Fruit fly (Drosophila melanogaster): Measurements from ENCODE around the gene CG45067.

CG45067 gene

DNA sequence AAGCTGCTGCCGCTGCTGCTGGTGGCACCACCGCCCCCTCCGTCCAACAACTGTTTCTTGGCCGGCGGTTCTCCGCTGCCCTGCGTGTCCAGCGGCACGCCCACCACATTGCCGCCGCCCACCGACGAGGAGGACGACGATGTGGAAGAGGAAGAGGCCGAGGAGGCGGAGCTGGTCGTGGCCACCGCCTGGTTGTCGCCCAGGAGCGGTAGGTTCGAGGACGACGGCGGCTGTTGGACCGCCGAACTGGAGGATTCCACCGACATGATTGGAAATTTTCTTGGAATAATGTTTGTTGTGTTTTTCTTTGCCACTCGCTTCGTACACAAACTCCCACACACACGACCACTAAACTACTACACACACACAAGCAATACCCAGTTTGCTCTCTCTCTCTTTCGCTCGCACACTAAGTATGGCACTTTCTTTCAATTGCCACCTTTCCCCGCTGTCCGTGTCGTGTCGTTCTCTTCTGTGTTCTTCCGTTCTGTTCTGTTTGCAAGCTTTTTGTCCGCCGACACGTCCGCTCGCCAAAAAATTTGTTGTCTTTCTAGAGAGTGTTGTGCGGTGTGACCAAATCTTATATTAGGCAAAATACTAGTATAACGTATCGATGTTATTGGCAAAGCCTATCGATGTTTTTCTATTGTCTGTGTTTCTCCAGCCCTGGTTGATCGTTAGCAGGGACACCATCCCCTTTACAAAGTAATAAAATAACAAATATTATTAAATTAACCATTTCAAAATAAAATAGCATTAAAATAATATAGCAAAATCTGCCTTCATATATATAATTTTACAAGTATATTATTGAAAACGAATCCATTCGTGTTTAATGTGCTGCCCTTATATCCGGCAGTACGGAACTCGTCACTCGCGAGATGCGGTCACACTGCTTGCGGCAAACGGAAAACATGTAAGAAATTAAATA lies 43.7 kb downstream of the CG45067 start, which contains the start of the genes CG32486 and PAN3 (continued):
- TF ChIP-seq CG9609 (GFP tag; optimal IDR thresholded peaks at IDR 0.05): no peak
- no peak for TF ChIP-seq al (GFP tag; IDR thresholded peaks at IDR 0.05)
- TF ChIP-seq eyg (GFP tag; optimal IDR thresholded peaks at IDR 0.05): no peak
- no peak for TF ChIP-seq Ada2b (GFP tag; IDR thresholded peaks at IDR 0.05)
- TF ChIP-seq CG11504 (tag; optimal IDR thresholded peaks at IDR 0.05): peak; percentile 61
- peak; percentile 18; the same call in 1 of the 2 replicates for TF ChIP-seq cas (GFP tag; IDR thresholded peaks at IDR 0.05)
- TF ChIP-seq NC2β (GFP tag; optimal IDR thresholded peaks at IDR 0.05): peak; percentile 59
- TF ChIP-seq toy (GFP tag; IDR thresholded peaks at IDR 0.05): no peak
- peak; percentile 6 for TF ChIP-seq CG1233 (GFP tag; optimal IDR thresholded peaks at IDR 0.05)
- TF ChIP-seq Nf-YC (tag; optimal IDR thresholded peaks at IDR 0.05): peak; percentile 57
- no peak for TF ChIP-seq zfh2 (GFP tag; optimal IDR thresholded peaks at IDR 0.05)
- TF ChIP-seq D (optimal IDR thresholded peaks at IDR 0.05): no peak
- peak; percentile 38 for TF ChIP-seq D (GFP tag; optimal IDR thresholded peaks at IDR 0.05)
- no peak for TF ChIP-seq Lpt (GFP tag; optimal IDR thresholded peaks at IDR 0.05)
- peak; percentile 21 for TF ChIP-seq ATbp (GFP tag; optimal IDR thresholded peaks at IDR 0.05)
- TF ChIP-seq CG9437 (GFP tag; optimal IDR thresholded peaks at IDR 0.05): no peak
- peak; percentile 88 for TF ChIP-seq HmgZ (tag; optimal IDR thresholded peaks at IDR 0.05)
- peak; percentile 17 for TF ChIP-seq CG15696 (tag; optimal IDR thresholded peaks at IDR 0.05)
- peak; percentile 39 for TF ChIP-seq CG17359 (tag; optimal IDR thresholded peaks at IDR 0.05)
- peak; percentile 82 for TF ChIP-seq mirr (GFP tag; optimal IDR thresholded peaks at IDR 0.05)
- peak; percentile 65 for TF ChIP-seq Rfx (GFP tag; IDR thresholded peaks at IDR 0.05)
- peak; percentile 82 for TF ChIP-seq sens (GFP tag)
- TF ChIP-seq Awh (GFP tag; IDR thresholded peaks at IDR 0.05): peak; percentile 51; the same call in 1 of the 2 replicates
- peak; percentile 15 for TF ChIP-seq Hr3 (GFP tag; optimal IDR thresholded peaks at IDR 0.05)
- peak; percentile 89 for TF ChIP-seq unc-4 (GFP tag; IDR thresholded peaks at IDR 0.05; ENCODE audit: partially characterized antibody)
- TF ChIP-seq CG4282 (GFP tag; optimal IDR thresholded peaks at IDR 0.05): no peak
- TF ChIP-seq CG10959 (GFP tag; IDR thresholded peaks at IDR 0.05): no peak
- TF ChIP-seq fd96Cb (tag; optimal IDR thresholded peaks at IDR 0.05): no peak
- TF ChIP-seq Mad (GFP tag; optimal IDR thresholded peaks at IDR 0.05): no peak
- no peak for TF ChIP-seq wor (GFP tag; IDR thresholded peaks at IDR 0.05)
- TF ChIP-seq gcm2 (GFP tag; optimal IDR thresholded peaks at IDR 0.05): no peak
- peak; percentile 41 for TF ChIP-seq CG31441 (GFP tag; IDR thresholded peaks at IDR 0.05)
- 0 out of 2 replicates have a peak, but pooled peaks have one; percentile 33 for TF ChIP-seq Rx (GFP tag; IDR thresholded peaks at IDR 0.05)
- no peak for TF ChIP-seq CG10565 (GFP tag; optimal IDR thresholded peaks at IDR 0.05)
- TF ChIP-seq lilli (GFP tag; optimal IDR thresholded peaks at IDR 0.05): peak; percentile 42
- TF ChIP-seq disco-r (GFP tag; optimal IDR thresholded peaks at IDR 0.05): peak; percentile 6
- TF ChIP-seq BEAF-32 (GFP tag; optimal IDR thresholded peaks at IDR 0.05): peak; percentile 98
- TF ChIP-seq sob (GFP tag; IDR thresholded peaks at IDR 0.05): peak; percentile 56
- TF ChIP-seq Kr (GFP tag; optimal IDR thresholded peaks at IDR 0.05): no peak
- no peak for TF ChIP-seq tx (GFP tag; optimal IDR thresholded peaks at IDR 0.05)
- TF ChIP-seq Hr78 (GFP tag; optimal IDR thresholded peaks at IDR 0.05): peak in 1 of 2 experiments; percentile 5
- TF ChIP-seq CrebB (tag; optimal IDR thresholded peaks at IDR 0.05): peak; percentile 68
- TF ChIP-seq ato (GFP tag; IDR thresholded peaks at IDR 0.05; ENCODE audit: partially characterized antibody): peak; percentile 75
- TF ChIP-seq CG2889 (GFP tag; IDR thresholded peaks at IDR 0.05): no peak
- peak; percentile 73 for TF ChIP-seq rib (GFP tag; IDR thresholded peaks at IDR 0.05)
- peak; percentile 31 for TF ChIP-seq CG9817 (tag; optimal IDR thresholded peaks at IDR 0.05)
- TF ChIP-seq Hr39 (optimal IDR thresholded peaks at IDR 0.05): no peak
- TF ChIP-seq amos (GFP tag; IDR thresholded peaks at IDR 0.05; ENCODE audit: partially characterized antibody): peak; percentile 92
- no peak for TF ChIP-seq yki (optimal IDR thresholded peaks at IDR 0.05)
- TF ChIP-seq Neu2 (GFP tag; optimal IDR thresholded peaks at IDR 0.05; ENCODE audit: borderline replicate concordance): peak; percentile 67

All from whole organism, embryonic.